Worm (Caenorhabditis elegans) whole organism, mixed stage, embryonic: ENCODE measurements around the gene Y76A2B.4.

Experiments
- lsy-2 ChIP-seq: fragments of 150-350 bp; optimal IDR thresholded peaks from 2 replicates; lab custom pipeline; 2014; ENCODE audit warnings: missing biosample characterization, missing genetic modification characterization
- pha-4 ChIP-seq: fragments of 150-350 bp; optimal IDR thresholded peaks from 2 replicates; lab custom pipeline; 2018; ENCODE audit warnings: missing biosample characterization, missing genetic modification reagents, missing genetic modification characterization
- unc-62 ChIP-seq: fragments of 150-350 bp; optimal IDR thresholded peaks from 2 replicates; lab custom pipeline; 2014; ENCODE audit warnings: missing biosample characterization, missing genetic modification reagents, missing genetic modification characterization

DNA sequence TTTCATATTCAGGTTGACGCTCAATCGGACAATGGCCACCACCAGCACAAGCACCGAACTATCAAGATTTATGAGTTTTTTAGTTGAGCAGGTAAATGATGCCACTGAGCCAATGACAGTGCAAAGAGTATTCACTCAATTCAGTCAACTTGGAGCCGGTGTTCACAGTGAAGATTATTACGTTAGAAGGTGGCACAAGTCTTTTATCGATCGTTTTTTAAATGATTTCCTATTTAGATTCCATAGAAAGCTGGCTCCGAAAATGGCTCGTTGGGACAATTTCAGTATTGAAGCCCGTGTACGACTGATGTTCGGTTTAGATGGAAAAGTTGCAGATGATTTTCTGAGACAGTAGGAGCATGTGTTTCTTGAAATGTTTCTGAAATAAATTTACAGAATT lies 45.0 kb downstream of the Y76A2B.4 start, which contains the start of gene T28A8.5:
- TF ChIP-seq unc-62 (GFP tag; lab: Kevin White, UChicago) (no peak), pha-4 (tag; lab: Kevin White, UChicago) (no peak), lsy-2 (no peak)
